Fruit fly (Drosophila melanogaster): Measurements from ENCODE around the gene CG16986.

Gene CG16986

DNA sequence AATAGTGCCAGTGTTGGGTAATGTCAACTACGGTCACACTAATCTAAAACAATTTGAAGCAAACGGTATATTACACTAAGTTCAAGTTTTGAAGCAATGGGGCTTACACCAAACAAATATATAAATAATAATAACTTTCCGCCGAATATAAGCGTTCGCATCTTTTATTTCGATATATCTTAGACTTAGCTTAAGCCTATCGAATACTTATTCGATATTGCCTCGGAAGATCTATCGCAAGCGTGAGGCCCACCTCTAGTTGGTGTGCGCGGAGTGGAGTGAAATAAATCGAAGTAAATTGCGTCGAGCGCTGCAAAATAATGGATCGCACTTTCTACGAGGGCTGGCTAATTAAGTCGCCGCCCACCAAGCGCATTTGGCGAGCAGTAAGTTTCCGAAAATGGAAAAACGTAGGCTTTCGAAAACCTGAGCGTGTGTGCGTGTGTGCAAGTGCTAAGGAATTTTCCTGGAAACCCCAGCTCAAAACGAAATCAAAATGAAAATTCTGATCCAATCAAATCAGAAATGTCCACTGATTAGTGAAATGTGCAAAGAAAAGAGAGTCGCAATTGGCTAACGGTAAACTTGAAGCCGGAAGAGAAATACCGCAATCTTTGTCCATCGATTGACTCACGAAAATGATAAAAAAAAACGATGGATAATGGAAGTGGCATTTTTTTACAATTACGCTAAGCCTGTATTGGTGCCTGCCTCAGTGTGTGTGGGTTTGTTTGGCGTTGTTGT, 10.8 kb upstream of the CG16986 start, which contains the start of gene dos (continued):
- TF ChIP-seq Sry-β (GFP tag; optimal IDR thresholded peaks at IDR 0.05) (peak; percentile 28), CG31224 (GFP tag; IDR thresholded peaks at IDR 0.05) (no peak), tap (tag; optimal IDR thresholded peaks at IDR 0.05) (peak; percentile 13), gsb (GFP tag; IDR thresholded peaks at IDR 0.05) (no peak), sna (GFP tag; IDR thresholded peaks at IDR 0.05; ENCODE audit: partially characterized antibody) (peak; percentile 67; the same call in 1 of the 2 replicates), Lim3 (GFP tag; IDR thresholded peaks at IDR 0.05) (no peak), HLH54F (GFP tag; optimal IDR thresholded peaks at IDR 0.05) (peak; percentile 12), CG2875 (GFP tag; optimal IDR thresholded peaks at IDR 0.05) (no peak), CG10462 (GFP tag; optimal IDR thresholded peaks at IDR 0.05) (peak; percentile 28), CG32532 (GFP tag; IDR thresholded peaks at IDR 0.05) (peak; percentile 48; the same call in 1 of the 2 replicates), Jarid2 (GFP tag; optimal IDR thresholded peaks at IDR 0.05) (peak; percentile 46), CG11696 (GFP tag; IDR thresholded peaks at IDR 0.05) (no peak), HLHmδ (GFP tag; optimal IDR thresholded peaks at IDR 0.05) (peak; percentile 5), pfk (GFP tag; optimal IDR thresholded peaks at IDR 0.05) (no peak), CG15269 (tag; optimal IDR thresholded peaks at IDR 0.05) (peak; percentile 33), shn (GFP tag; optimal IDR thresholded peaks at IDR 0.05) (peak; percentile 4), MESR4 (GFP tag; optimal IDR thresholded peaks at IDR 0.05) (peak; percentile 67), CG7963 (GFP tag; IDR thresholded peaks at IDR 0.05; ENCODE audit: partially characterized antibody) (0 out of 3 replicates have a peak, but pooled peaks have one; percentile 52), CG2116 (GFP tag; optimal IDR thresholded peaks at IDR 0.05) (peak; percentile 94), CG3065 (GFP tag; optimal IDR thresholded peaks at IDR 0.05) (peak; percentile 17), D (optimal IDR thresholded peaks at IDR 0.05) (no peak), D (GFP tag; optimal IDR thresholded peaks at IDR 0.05) (no peak), disco-r (GFP tag; optimal IDR thresholded peaks at IDR 0.05) (no peak), CG17802 (tag; optimal IDR thresholded peaks at IDR 0.05) (peak; percentile 27), Fer1 (GFP tag; optimal IDR thresholded peaks at IDR 0.05) (peak; percentile 61), CG17361 (GFP tag; IDR thresholded peaks at IDR 0.05) (peak; percentile 72), ato (GFP tag; IDR thresholded peaks at IDR 0.05; ENCODE audit: partially characterized antibody) (peak; percentile 71), CG2678 (tag; optimal IDR thresholded peaks at IDR 0.05) (peak; percentile 44), CG4424 (GFP tag; optimal IDR thresholded peaks at IDR 0.05) (peak; percentile 55), Dll (GFP tag; IDR thresholded peaks at IDR 0.05; ENCODE audit: partially characterized antibody) (peak; percentile 86), Med (GFP tag) (peak; percentile 90), inv (GFP tag; IDR thresholded peaks at IDR 0.05; ENCODE audit: partially characterized antibody) (peak; percentile 58), exex (tag; optimal IDR thresholded peaks at IDR 0.05) (peak; percentile 3), CG7357 (GFP tag; IDR thresholded peaks at IDR 0.05) (no peak), CG13424 (tag; optimal IDR thresholded peaks at IDR 0.05) (peak; percentile 42), Asciz (GFP tag; optimal IDR thresholded peaks at IDR 0.05) (peak; percentile 32), Hr3 (GFP tag; optimal IDR thresholded peaks at IDR 0.05) (peak; percentile 20), CG8359 (GFP tag; optimal IDR thresholded peaks at IDR 0.05; ENCODE audit: borderline replicate concordance) (peak; percentile 6), HmgD (GFP tag; optimal IDR thresholded peaks at IDR 0.05) (no peak), CG6689 (GFP tag; IDR thresholded peaks at IDR 0.05) (no peak), Rfx (GFP tag; IDR thresholded peaks at IDR 0.05) (peak; percentile 38; the same call in 1 of the 2 replicates), Bgb (GFP tag; IDR thresholded peaks at IDR 0.05; ENCODE audit: partially characterized antibody) (peak; percentile 77), cwo (GFP tag; optimal IDR thresholded peaks at IDR 0.05) (no peak), hb (GFP tag; IDR thresholded peaks at IDR 0.05; ENCODE audit: partially characterized antibody) (0 out of 3 replicates have a peak, but pooled peaks have one; percentile 58), CG17385 (GFP tag; optimal IDR thresholded peaks at IDR 0.05) (peak; percentile 46), CG3281 (GFP tag; optimal IDR thresholded peaks at IDR 0.05) (peak; percentile 31), eve (GFP tag; optimal IDR thresholded peaks at IDR 0.05) (no peak), Meics (GFP tag; optimal IDR thresholded peaks at IDR 0.05) (peak; percentile 14)

Measured in whole organism, embryonic.